Fruit fly (Drosophila melanogaster) whole organism, embryonic: ENCODE data around the gene CG5290.

Source experiments
- Adf1 ChIP-seq: fragments of 200-800 bp; sonication (Bioruptor generic); IDR thresholded peaks from 2 replicates; pipeline ENCODE4 v1.3.6; 2022; ENCODE audit warnings: missing biosample characterization, missing genetic modification characterization
- Aef1 ChIP-seq: fragments of 200-800 bp; sonication (Bioruptor generic); IDR thresholded peaks from 3 replicates; pipeline ENCODE4 v1.3.6; 2022; ENCODE audit warnings: missing biosample characterization, missing genetic modification characterization
- Blimp-1 ChIP-seq: fragments of 200-800 bp; sonication (Bioruptor generic); optimal IDR thresholded peaks from 3 replicates; lab custom pipeline; 2018; ENCODE audit warnings: missing biosample characterization, missing genetic modification characterization, mild to moderate bottlenecking, moderate library complexity, missing genetic modification reagents
- CG10321 ChIP-seq: fragments of 200-800 bp; sonication (Bioruptor generic); IDR thresholded peaks from 2 replicates; pipeline ENCODE4 v1.3.6; 2022; ENCODE audit warnings: missing biosample characterization, missing genetic modification characterization
- CG10959 ChIP-seq: fragments of 200-800 bp; sonication (Bioruptor generic); IDR thresholded peaks from 2 replicates; pipeline ENCODE4 v1.3.6; 2022; ENCODE audit warnings: missing biosample characterization, missing genetic modification characterization
- CG10979 ChIP-seq: fragments of 200-800 bp; sonication (Bioruptor generic); optimal IDR thresholded peaks from 2 replicates; lab custom pipeline; 2018; ENCODE audit warnings: missing biosample characterization, mild to moderate bottlenecking, missing genetic modification characterization, moderate library complexity
- CG13287 ChIP-seq: fragments of 200-800 bp; sonication (Bioruptor generic); IDR thresholded peaks from 2 replicates; pipeline ENCODE4 v1.3.6; 2022; ENCODE audit warnings: missing biosample characterization, missing genetic modification characterization; ENCODE audit not compliant: partially characterized antibody
- CG14710 ChIP-seq: fragments of 200-800 bp; sonication (Bioruptor generic); optimal IDR thresholded peaks from 3 replicates; lab custom pipeline; 2019; ENCODE audit warnings: missing biosample characterization, mild to moderate bottlenecking, missing genetic modification characterization, moderate library complexity
- CG14965 ChIP-seq: fragments of 200-800 bp; sonication (Bioruptor generic); optimal IDR thresholded peaks from 2 replicates; lab custom pipeline; 2016; ENCODE audit warnings: missing biosample characterization, missing genetic modification characterization, borderline replicate concordance
- CG15269 ChIP-seq: fragments of 200-800 bp; sonication (Bioruptor generic); optimal IDR thresholded peaks from 2 replicates; lab custom pipeline; 2018; ENCODE audit warnings: missing biosample characterization, mild to moderate bottlenecking, missing genetic modification characterization, moderate library complexity
- CG15479 ChIP-seq: fragments of 200-800 bp; sonication (Bioruptor generic); optimal IDR thresholded peaks from 3 replicates; lab custom pipeline; 2019; ENCODE audit warnings: missing biosample characterization, mild to moderate bottlenecking, missing genetic modification characterization, moderate library complexity
- CG1647 ChIP-seq: fragments of 200-800 bp; sonication (Bioruptor generic); optimal IDR thresholded peaks from 3 replicates; lab custom pipeline; 2016; ENCODE audit warnings: missing biosample characterization, missing genetic modification characterization
- CG16815 ChIP-seq: fragments of 200-800 bp; sonication (Bioruptor generic); optimal IDR thresholded peaks from 3 replicates; lab custom pipeline; 2017; ENCODE audit warnings: missing biosample characterization, mild to moderate bottlenecking, missing genetic modification characterization
- CG17385 ChIP-seq: fragments of 200-800 bp; sonication (Bioruptor generic); optimal IDR thresholded peaks from 3 replicates; lab custom pipeline; 2018; ENCODE audit warnings: missing biosample characterization, mild to moderate bottlenecking, missing genetic modification characterization
- CG2202 ChIP-seq: fragments of 200-800 bp; sonication (Bioruptor generic); optimal IDR thresholded peaks from 2 replicates; lab custom pipeline; 2018; ENCODE audit warnings: missing biosample characterization, mild to moderate bottlenecking, missing genetic modification characterization
- CG2712 ChIP-seq: fragments of 200-800 bp; optimal IDR thresholded peaks from 3 replicates; lab custom pipeline; 2019; ENCODE audit warnings: missing biosample characterization, mild to moderate bottlenecking, missing genetic modification characterization, moderate library complexity
- CG30020 ChIP-seq: fragments of 200-800 bp; optimal IDR thresholded peaks from 2 replicates; lab custom pipeline; 2019; ENCODE audit warnings: missing biosample characterization, mild to moderate bottlenecking, missing genetic modification characterization, moderate library complexity
- CG3281 ChIP-seq: fragments of 200-800 bp; sonication (Bioruptor generic); optimal IDR thresholded peaks from 3 replicates; lab custom pipeline; 2017; ENCODE audit warnings: missing biosample characterization, mild to moderate bottlenecking, missing genetic modification characterization
- CG34422 ChIP-seq: fragments of 200-800 bp; sonication (Bioruptor generic); IDR thresholded peaks from 3 replicates; pipeline ENCODE4 v1.3.6; 2022; ENCODE audit warnings: missing biosample characterization, missing genetic modification characterization
- CG4730 ChIP-seq: fragments of 200-800 bp; sonication (Bioruptor generic); IDR thresholded peaks from 2 replicates; pipeline ENCODE4 v1.3.6; 2022; ENCODE audit warnings: missing biosample characterization, missing genetic modification characterization
- CG6854 ChIP-seq: fragments of 200-800 bp; sonication (Bioruptor generic); optimal IDR thresholded peaks from 3 replicates; lab custom pipeline; 2017; ENCODE audit warnings: missing biosample characterization, mild to moderate bottlenecking, missing genetic modification characterization
- CG9797 ChIP-seq: fragments of 200-800 bp; sonication (Bioruptor generic); optimal IDR thresholded peaks from 3 replicates; lab custom pipeline; 2018; ENCODE audit warnings: missing biosample characterization, mild to moderate bottlenecking, missing genetic modification characterization
- CHES-1-like ChIP-seq: fragments of 200-800 bp; sonication (Bioruptor generic); optimal IDR thresholded peaks from 2 replicates; lab custom pipeline; 2016; ENCODE audit warnings: missing biosample characterization, missing genetic modification characterization
- D ChIP-seq, 2 experiments: fragments of 200-800 bp in 1 of 2; fragments of >200 bp in 1 of 2; sonication (Bioruptor generic) in 1 of 2; optimal IDR thresholded peaks; 2 replicates in 1 of 2; 3 replicates in 1 of 2; lab custom pipeline; 2017; ENCODE audit warnings: mild to moderate bottlenecking in 1 of 2, missing biosample characterization in 1 of 2, missing genetic modification characterization in 1 of 2, missing genetic modification reagents in 1 of 2
- D19A ChIP-seq: fragments of 200-800 bp; optimal IDR thresholded peaks from 3 replicates; lab custom pipeline; 2019; ENCODE audit warnings: missing biosample characterization, mild to moderate bottlenecking, missing genetic modification characterization, moderate library complexity
- HLH4C ChIP-seq: fragments of 200-800 bp; sonication (Bioruptor generic); IDR thresholded peaks from 3 replicates; pipeline ENCODE4 v1.3.6; 2022; ENCODE audit warnings: missing biosample characterization, missing genetic modification characterization; ENCODE audit not compliant: partially characterized antibody
- Hr39 ChIP-seq: fragments of >200 bp; optimal IDR thresholded peaks from 2 replicates; lab custom pipeline; 2017
- Nf-YB ChIP-seq: fragments of 200-800 bp; sonication (Bioruptor generic); optimal IDR thresholded peaks from 3 replicates; lab custom pipeline; 2019; ENCODE audit warnings: missing biosample characterization, mild to moderate bottlenecking, missing genetic modification characterization, moderate library complexity
- amos ChIP-seq: fragments of 200-800 bp; sonication (Bioruptor generic); IDR thresholded peaks from 2 replicates; pipeline ENCODE4 v1.3.6; 2022; ENCODE audit warnings: missing biosample characterization, missing genetic modification characterization; ENCODE audit not compliant: partially characterized antibody
- aop ChIP-seq: fragments of 200-800 bp; sonication (Bioruptor generic); IDR thresholded peaks from 2 replicates; pipeline ENCODE4 v1.3.6; 2022; ENCODE audit warnings: missing biosample characterization, missing genetic modification characterization
- bab2 ChIP-seq: fragments of 200-800 bp; sonication (Bioruptor generic); optimal IDR thresholded peaks from 2 replicates; lab custom pipeline; 2016; ENCODE audit warnings: missing biosample characterization, missing genetic modification characterization
- btn ChIP-seq: fragments of 200-800 bp; sonication (Bioruptor generic); optimal IDR thresholded peaks from 2 replicates; lab custom pipeline; 2016; ENCODE audit warnings: missing biosample characterization, missing genetic modification characterization
- cas ChIP-seq: fragments of 200-800 bp; sonication (Bioruptor generic); IDR thresholded peaks from 2 replicates; pipeline ENCODE4 v1.3.6; 2022; ENCODE audit warnings: missing biosample characterization, missing genetic modification characterization
- cg ChIP-seq: fragments of 200-800 bp; sonication (Bioruptor generic); optimal IDR thresholded peaks from 3 replicates; lab custom pipeline; 2019; ENCODE audit warnings: missing biosample characterization, mild to moderate bottlenecking, missing genetic modification characterization, moderate library complexity
- crc ChIP-seq: fragments of 200-800 bp; sonication (Bioruptor generic); optimal IDR thresholded peaks from 2 replicates; lab custom pipeline; 2016; ENCODE audit warnings: missing biosample characterization, missing genetic modification characterization
- dan ChIP-seq: fragments of 200-800 bp; sonication (Bioruptor generic); IDR thresholded peaks from 2 replicates; pipeline ENCODE4 v1.3.6; 2022; ENCODE audit warnings: missing biosample characterization, missing genetic modification characterization
- ewg ChIP-seq: fragments of 200-800 bp; sonication (Bioruptor generic); optimal IDR thresholded peaks from 3 replicates; lab custom pipeline; 2017; ENCODE audit warnings: mild to moderate bottlenecking, missing biosample characterization, missing genetic modification reagents, missing genetic modification characterization
- exex ChIP-seq: fragments of 200-800 bp; sonication (Bioruptor generic); optimal IDR thresholded peaks from 4 replicates; lab custom pipeline; 2018; ENCODE audit warnings: missing biosample characterization, mild to moderate bottlenecking, missing genetic modification characterization, moderate library complexity
- fd96Cb ChIP-seq: fragments of 200-800 bp; sonication (Bioruptor generic); optimal IDR thresholded peaks from 2 replicates; lab custom pipeline; 2018; ENCODE audit warnings: missing biosample characterization, mild to moderate bottlenecking, missing genetic modification characterization, moderate library complexity
- fru ChIP-seq: fragments of >200 bp; optimal IDR thresholded peaks from 2 replicates; lab custom pipeline; 2017
- jing ChIP-seq: fragments of 200-800 bp; sonication (Bioruptor generic); optimal IDR thresholded peaks from 2 replicates; lab custom pipeline; 2018; ENCODE audit warnings: missing biosample characterization, mild to moderate bottlenecking, missing genetic modification characterization
- nom ChIP-seq: fragments of 200-800 bp; sonication (Bioruptor generic); optimal IDR thresholded peaks from 2 replicates; lab custom pipeline; 2017; ENCODE audit warnings: missing biosample characterization, missing genetic modification characterization, mild to moderate bottlenecking, moderate library complexity, missing genetic modification reagents
- phol ChIP-seq: fragments of 200-800 bp; sonication (Bioruptor generic); optimal IDR thresholded peaks from 3 replicates; lab custom pipeline; 2018; ENCODE audit warnings: missing biosample characterization, mild to moderate bottlenecking, missing genetic modification characterization, moderate library complexity
- repo ChIP-seq: fragments of 200-800 bp; sonication (Bioruptor generic); optimal IDR thresholded peaks from 2 replicates; lab custom pipeline; 2016; ENCODE audit warnings: missing biosample characterization, missing genetic modification characterization
- sens ChIP-seq: fragments of 200-800 bp; sonication (Bioruptor generic); peaks from one replicate; lab custom pipeline; 2016; ENCODE audit warnings: missing biosample characterization, missing genetic modification characterization
- slou ChIP-seq: fragments of 200-800 bp; sonication (Bioruptor generic); optimal IDR thresholded peaks from 3 replicates; lab custom pipeline; 2016; ENCODE audit warnings: missing biosample characterization, missing genetic modification characterization
- tin ChIP-seq: fragments of 200-800 bp; sonication (Bioruptor generic); optimal IDR thresholded peaks from 3 replicates; lab custom pipeline; 2016; ENCODE audit warnings: missing biosample characterization, missing genetic modification characterization
- trh ChIP-seq: fragments of 200-800 bp; sonication (Bioruptor generic); optimal IDR thresholded peaks from 2 replicates; lab custom pipeline; 2016; ENCODE audit warnings: missing biosample characterization, missing genetic modification characterization
- unc-4 ChIP-seq: fragments of 200-800 bp; sonication (Bioruptor generic); IDR thresholded peaks from 2 replicates; pipeline ENCODE4 v1.3.6; 2022; ENCODE audit warnings: missing biosample characterization, missing genetic modification characterization; ENCODE audit not compliant: partially characterized antibody
- vvl ChIP-seq: fragments of 200-800 bp; sonication (Bioruptor generic); IDR thresholded peaks from 2 replicates; pipeline ENCODE4 v1.3.6; 2022; ENCODE audit warnings: missing biosample characterization, missing genetic modification characterization
- wdn ChIP-seq: fragments of 200-800 bp; sonication (Bioruptor generic); IDR thresholded peaks from 2 replicates; pipeline ENCODE4 v1.3.6; 2022; ENCODE audit warnings: missing biosample characterization, missing genetic modification characterization
- z ChIP-seq: fragments of 200-800 bp; sonication (Bioruptor generic); IDR thresholded peaks from 3 replicates; pipeline ENCODE4 v1.3.6; 2022; ENCODE audit warnings: missing biosample characterization, missing genetic modification characterization

The CG5290 gene

DNA sequence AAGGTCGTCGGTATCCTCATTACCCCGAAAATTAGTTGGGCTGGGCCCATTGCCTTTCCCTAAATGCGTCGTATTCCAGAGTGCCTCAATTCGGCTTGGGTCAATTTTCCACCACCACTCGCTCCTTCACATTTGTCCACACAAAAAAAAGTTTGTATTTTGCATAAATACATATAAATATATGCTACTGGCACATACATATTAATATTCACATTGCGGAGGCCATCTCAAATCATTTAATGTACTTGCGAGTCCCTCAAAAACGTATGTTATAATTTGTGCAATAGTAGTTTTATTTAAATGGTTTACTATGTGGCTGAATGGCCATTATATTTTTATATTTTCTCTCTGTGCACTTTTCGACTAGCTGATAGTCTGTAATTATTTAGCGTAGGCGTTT, 29.2 kb upstream of the CG5290 start (continued):
- no peak for TF ChIP-seq Aef1 (GFP tag; lab: Robert Waterston, UW)
- no peak for TF ChIP-seq fd96Cb (tag; lab: Kevin White, UChicago)
- TF ChIP-seq CG10959 (GFP tag; lab: Robert Waterston, UW) = no peak
- no peak for TF ChIP-seq CG4730 (GFP tag; lab: Robert Waterston, UW)
- TF ChIP-seq unc-4 = no peak
- TF ChIP-seq cg (GFP tag; lab: Kevin White, UChicago) = no peak
- peak; percentile 28 for TF ChIP-seq Blimp-1
- no peak for TF ChIP-seq CG2202 (tag; lab: Kevin White, UChicago)
- TF ChIP-seq D (optimal IDR thresholded peaks at IDR 0.05; lab: Kevin White, UChicago) = no peak
- TF ChIP-seq D (GFP tag; optimal IDR thresholded peaks at IDR 0.05; lab: Kevin White, UChicago) = no peak
- TF ChIP-seq CG1647 (GFP tag; lab: Kevin White, UChicago) = no peak
- TF ChIP-seq CG15269 (tag; lab: Kevin White, UChicago) = peak; percentile 53
- TF ChIP-seq vvl (GFP tag; lab: Robert Waterston, UW) = no peak
- TF ChIP-seq CG10979 = no peak
- TF ChIP-seq CHES-1-like (GFP tag; lab: Kevin White, UChicago) = no peak
- no peak for TF ChIP-seq exex (tag; lab: Kevin White, UChicago)
- no peak for TF ChIP-seq HLH4C (GFP tag; lab: Robert Waterston, UW)
- no peak for TF ChIP-seq btn (GFP tag; lab: Kevin White, UChicago)
- no peak for TF ChIP-seq wdn
- no peak for TF ChIP-seq ewg (GFP tag; lab: Kevin White, UChicago)
- TF ChIP-seq CG9797 (GFP tag; lab: Kevin White, UChicago) = no peak
- no peak for TF ChIP-seq fru (lab: Kevin White, UChicago)
- no peak for TF ChIP-seq cas
- TF ChIP-seq jing (GFP tag; lab: Kevin White, UChicago) = no peak
- TF ChIP-seq sens (GFP tag; lab: Kevin White, UChicago) = peak; percentile 62
- no peak for TF ChIP-seq D19A
- TF ChIP-seq z (GFP tag; lab: Robert Waterston, UW) = no peak
- no peak for TF ChIP-seq Adf1 (GFP tag; lab: Robert Waterston, UW)
- TF ChIP-seq nom = no peak
- no peak for TF ChIP-seq CG13287
- peak; percentile 42 for TF ChIP-seq CG3281 (GFP tag; lab: Kevin White, UChicago)
- no peak for TF ChIP-seq CG30020
- no peak for TF ChIP-seq trh (GFP tag; lab: Kevin White, UChicago)
- no peak for TF ChIP-seq slou
- no peak for TF ChIP-seq CG34422 (GFP tag; lab: Robert Waterston, UW)
- TF ChIP-seq CG10321 (GFP tag; lab: Robert Waterston, UW) = no peak
- TF ChIP-seq tin (GFP tag; lab: Kevin White, UChicago) = no peak
- TF ChIP-seq aop (GFP tag; lab: Robert Waterston, UW) = no peak
- no peak for TF ChIP-seq amos
- TF ChIP-seq CG14710 (tag; lab: Kevin White, UChicago) = no peak
- peak; percentile 10 for TF ChIP-seq CG6854 (GFP tag; lab: Kevin White, UChicago)
- TF ChIP-seq CG17385 (GFP tag; lab: Kevin White, UChicago) = no peak
- TF ChIP-seq Hr39 = no peak
- peak; percentile 17 for TF ChIP-seq phol (tag; lab: Kevin White, UChicago)
- TF ChIP-seq CG14965 (GFP tag; lab: Kevin White, UChicago) = no peak
- no peak for TF ChIP-seq CG16815 (GFP tag; lab: Kevin White, UChicago)
- no peak for TF ChIP-seq Nf-YB (GFP tag; lab: Kevin White, UChicago)
- TF ChIP-seq CG2712 (tag; lab: Kevin White, UChicago) = peak; percentile 17
- TF ChIP-seq repo (GFP tag; lab: Kevin White, UChicago) = no peak
- no peak for TF ChIP-seq bab2 (GFP tag; lab: Kevin White, UChicago)
- TF ChIP-seq CG15479 (GFP tag; lab: Kevin White, UChicago) = no peak
- no peak for TF ChIP-seq dan (GFP tag; lab: Robert Waterston, UW)
- no peak for TF ChIP-seq crc (GFP tag; lab: Kevin White, UChicago)
